Fruit fly (Drosophila melanogaster) whole organism, embryonic: ENCODE measurements around the gene CG13074.
A peak's percentile ranks its signal among the peaks of the same experiment; 100 is the strongest.

ENCODE experiments used
- Ada2b ChIP-seq: fragments of 200-800 bp; sonication (Bioruptor generic); IDR thresholded peaks from 2 replicates; pipeline ENCODE4 v1.3.6; 2022; ENCODE audit warnings: missing biosample characterization, missing genetic modification characterization
- Antp ChIP-seq: fragments of 200-800 bp; sonication (Bioruptor generic); optimal IDR thresholded peaks from 3 replicates; lab custom pipeline; 2016; ENCODE audit warnings: missing biosample characterization, missing genetic modification characterization
- CG10321 ChIP-seq: fragments of 200-800 bp; sonication (Bioruptor generic); IDR thresholded peaks from 2 replicates; pipeline ENCODE4 v1.3.6; 2022; ENCODE audit warnings: missing biosample characterization, missing genetic modification characterization
- CG10654 ChIP-seq: fragments of 200-800 bp; sonication (Bioruptor generic); optimal IDR thresholded peaks from 2 replicates; lab custom pipeline; 2016; ENCODE audit warnings: missing biosample characterization, missing genetic modification characterization
- CG12104 ChIP-seq: fragments of 200-800 bp; sonication (Bioruptor generic); optimal IDR thresholded peaks from 3 replicates; lab custom pipeline; 2016; ENCODE audit warnings: missing biosample characterization, missing genetic modification characterization
- CG14860 ChIP-seq: fragments of 200-800 bp; sonication (Bioruptor generic); IDR thresholded peaks from 3 replicates; pipeline ENCODE4 v1.3.6; 2022; ENCODE audit warnings: missing biosample characterization, missing genetic modification characterization; ENCODE audit not compliant: partially characterized antibody
- CG14965 ChIP-seq: fragments of 200-800 bp; sonication (Bioruptor generic); optimal IDR thresholded peaks from 2 replicates; lab custom pipeline; 2016; ENCODE audit warnings: missing biosample characterization, missing genetic modification characterization, borderline replicate concordance
- CG15696 ChIP-seq: fragments of 200-800 bp; sonication (Bioruptor generic); optimal IDR thresholded peaks from 2 replicates; lab custom pipeline; 2019; ENCODE audit warnings: missing biosample characterization, mild to moderate bottlenecking, missing genetic modification characterization, moderate library complexity
- CG17568 ChIP-seq: fragments of 200-800 bp; sonication (Bioruptor generic); optimal IDR thresholded peaks from 2 replicates; lab custom pipeline; 2018; ENCODE audit warnings: missing biosample characterization, mild to moderate bottlenecking, missing genetic modification characterization, moderate library complexity
- CG17829 ChIP-seq: fragments of 200-800 bp; optimal IDR thresholded peaks from 2 replicates; lab custom pipeline; 2019; ENCODE audit warnings: missing biosample characterization, mild to moderate bottlenecking, missing genetic modification characterization, moderate library complexity
- CG30431 ChIP-seq: fragments of 200-800 bp; sonication (Bioruptor generic); optimal IDR thresholded peaks from 2 replicates; lab custom pipeline; 2017; ENCODE audit warnings: missing biosample characterization, missing genetic modification characterization
- CG33213 ChIP-seq: fragments of 200-800 bp; sonication (Bioruptor generic); optimal IDR thresholded peaks from 3 replicates; lab custom pipeline; 2016; ENCODE audit warnings: missing biosample characterization, missing genetic modification characterization
- CG3847 ChIP-seq: fragments of 200-800 bp; sonication (Bioruptor generic); IDR thresholded peaks from 2 replicates; pipeline ENCODE4 v1.3.6; 2022; ENCODE audit warnings: missing biosample characterization, missing genetic modification characterization
- CG4617 ChIP-seq: fragments of 200-800 bp; sonication (Bioruptor generic); optimal IDR thresholded peaks from 3 replicates; lab custom pipeline; 2016; ENCODE audit warnings: missing biosample characterization, missing genetic modification characterization, borderline replicate concordance
- CG6175 ChIP-seq: fragments of 200-800 bp; sonication (Bioruptor generic); IDR thresholded peaks from 3 replicates; pipeline ENCODE4 v1.3.6; 2022; ENCODE audit warnings: missing biosample characterization, missing genetic modification characterization
- CG6683 ChIP-seq: fragments of 200-800 bp; sonication (Bioruptor generic); optimal IDR thresholded peaks from 2 replicates; lab custom pipeline; 2017; ENCODE audit warnings: missing biosample characterization, mild to moderate bottlenecking, missing genetic modification characterization, missing genetic modification reagents
- CG6689 ChIP-seq: fragments of 200-800 bp; sonication (Bioruptor generic); IDR thresholded peaks from 2 replicates; pipeline ENCODE4 v1.3.6; 2022; ENCODE audit warnings: missing biosample characterization, missing genetic modification characterization
- CG7745 ChIP-seq: fragments of 200-800 bp; sonication (Bioruptor generic); optimal IDR thresholded peaks from 2 replicates; lab custom pipeline; 2018; ENCODE audit warnings: missing biosample characterization, mild to moderate bottlenecking, missing genetic modification characterization, moderate library complexity
- CHES-1-like ChIP-seq: fragments of 200-800 bp; sonication (Bioruptor generic); optimal IDR thresholded peaks from 2 replicates; lab custom pipeline; 2016; ENCODE audit warnings: missing biosample characterization, missing genetic modification characterization
- CkIIα-i1 ChIP-seq: fragments of 200-800 bp; sonication (Bioruptor generic); IDR thresholded peaks from 2 replicates; pipeline ENCODE4 v1.3.6; 2022; ENCODE audit warnings: missing biosample characterization, missing genetic modification characterization
- ERR ChIP-seq: fragments of 200-800 bp; sonication (Bioruptor generic); optimal IDR thresholded peaks from 2 replicates; lab custom pipeline; 2016; ENCODE audit warnings: missing biosample characterization, missing genetic modification characterization
- GATAe ChIP-seq: fragments of 200-800 bp; sonication (Bioruptor generic); conservative IDR thresholded peaks from 2 replicates; pipeline ENCODE4 v1.3.6; 2022; ENCODE audit warnings: missing biosample characterization, missing genetic modification characterization
- HmgD ChIP-seq: fragments of 200-800 bp; sonication (Bioruptor generic); optimal IDR thresholded peaks from 3 replicates; lab custom pipeline; 2016; ENCODE audit warnings: missing biosample characterization, missing genetic modification characterization
- Hr39 ChIP-seq: fragments of >200 bp; optimal IDR thresholded peaks from 2 replicates; lab custom pipeline; 2017
- Mrtf ChIP-seq: fragments of 200-800 bp; sonication (Bioruptor generic); IDR thresholded peaks from 3 replicates; pipeline ENCODE4 v1.3.6; 2022; ENCODE audit warnings: missing biosample characterization, missing genetic modification characterization
- Neu2 ChIP-seq: fragments of 200-800 bp; sonication (Bioruptor generic); optimal IDR thresholded peaks from 3 replicates; lab custom pipeline; 2016; ENCODE audit warnings: missing biosample characterization, missing genetic modification characterization, borderline replicate concordance
- Pdp1 ChIP-seq, 2 experiments: fragments of 200-800 bp; sonication (Bioruptor generic); optimal IDR thresholded peaks; 3 replicates each; lab custom pipeline; 2016; ENCODE audit warnings: missing biosample characterization in 2 of 2, missing genetic modification characterization in 2 of 2, mild to moderate bottlenecking in 1 of 2, moderate library complexity in 1 of 2
- Sox100B ChIP-seq: fragments of 200-800 bp; sonication (Bioruptor generic); optimal IDR thresholded peaks from 3 replicates; lab custom pipeline; 2018; ENCODE audit warnings: missing biosample characterization, mild to moderate bottlenecking, missing genetic modification characterization
- Sox102F ChIP-seq: fragments of 200-800 bp; sonication (Bioruptor generic); optimal IDR thresholded peaks from 2 replicates; lab custom pipeline; 2018; ENCODE audit warnings: missing biosample characterization, mild to moderate bottlenecking, missing genetic modification characterization, moderate library complexity
- Spps ChIP-seq: fragments of 200-800 bp; sonication (Bioruptor generic); optimal IDR thresholded peaks from 2 replicates; lab custom pipeline; 2018; ENCODE audit warnings: missing biosample characterization, mild to moderate bottlenecking, missing genetic modification characterization
- Tbp ChIP-seq: fragments of >200 bp; optimal IDR thresholded peaks from 2 replicates; lab custom pipeline; 2018; ENCODE audit warnings: missing biosample characterization, missing genetic modification characterization
- ab ChIP-seq: fragments of 200-800 bp; sonication (Bioruptor generic); optimal IDR thresholded peaks from 2 replicates; lab custom pipeline; 2016; ENCODE audit warnings: missing biosample characterization, missing genetic modification characterization
- ac ChIP-seq: fragments of 200-800 bp; sonication (Bioruptor generic); optimal IDR thresholded peaks from 3 replicates; lab custom pipeline; 2017; ENCODE audit warnings: missing biosample characterization, mild to moderate bottlenecking, missing genetic modification characterization
- ap ChIP-seq: fragments of 200-800 bp; sonication (Bioruptor generic); IDR thresholded peaks from 2 replicates; pipeline ENCODE4 v1.3.6; 2022; ENCODE audit warnings: missing biosample characterization, missing genetic modification characterization
- chinmo ChIP-seq: fragments of 200-800 bp; sonication (Bioruptor generic); IDR thresholded peaks from 4 replicates; pipeline ENCODE4 v1.3.6; 2022; ENCODE audit warnings: missing biosample characterization, missing genetic modification characterization; ENCODE audit not compliant: partially characterized antibody
- ems ChIP-seq: fragments of 200-800 bp; sonication (Bioruptor generic); optimal IDR thresholded peaks from 3 replicates; lab custom pipeline; 2016; ENCODE audit warnings: missing biosample characterization, missing genetic modification characterization
- en ChIP-seq: fragments of 200-800 bp; sonication (Bioruptor generic); optimal IDR thresholded peaks from 2 replicates; lab custom pipeline; 2016; ENCODE audit warnings: missing biosample characterization, missing genetic modification characterization
- ewg ChIP-seq: fragments of 200-800 bp; sonication (Bioruptor generic); optimal IDR thresholded peaks from 3 replicates; lab custom pipeline; 2017; ENCODE audit warnings: mild to moderate bottlenecking, missing biosample characterization, missing genetic modification reagents, missing genetic modification characterization
- fu2 ChIP-seq: fragments of 200-800 bp; sonication (Bioruptor generic); optimal IDR thresholded peaks from 2 replicates; lab custom pipeline; 2016; ENCODE audit warnings: missing biosample characterization, missing genetic modification characterization
- gcm ChIP-seq: fragments of 200-800 bp; sonication (Bioruptor generic); optimal IDR thresholded peaks from 2 replicates; lab custom pipeline; 2019; ENCODE audit warnings: missing biosample characterization, mild to moderate bottlenecking, missing genetic modification characterization, moderate library complexity
- nom ChIP-seq: fragments of 200-800 bp; sonication (Bioruptor generic); optimal IDR thresholded peaks from 2 replicates; lab custom pipeline; 2017; ENCODE audit warnings: missing biosample characterization, missing genetic modification characterization, mild to moderate bottlenecking, moderate library complexity, missing genetic modification reagents
- oc ChIP-seq: fragments of 200-800 bp; sonication (Bioruptor generic); optimal IDR thresholded peaks from 2 replicates; lab custom pipeline; 2018; ENCODE audit warnings: missing biosample characterization, mild to moderate bottlenecking, missing genetic modification characterization, moderate library complexity
- otp ChIP-seq: fragments of 200-800 bp; sonication (Bioruptor generic); IDR thresholded peaks from 3 replicates; pipeline ENCODE4, ENCODE4 v1.3.6; 2022; ENCODE audit warnings: missing biosample characterization, missing genetic modification characterization
- pb ChIP-seq: fragments of 200-800 bp; sonication (Bioruptor generic); optimal IDR thresholded peaks from 3 replicates; lab custom pipeline; 2016; ENCODE audit warnings: missing biosample characterization, missing genetic modification characterization
- ranshi ChIP-seq: fragments of 200-800 bp; sonication (Bioruptor generic); IDR thresholded peaks from 2 replicates; pipeline ENCODE4 v1.3.6; 2022; ENCODE audit warnings: missing biosample characterization, missing genetic modification characterization
- seq ChIP-seq: fragments of 200-800 bp; sonication (Bioruptor generic); IDR thresholded peaks from 2 replicates; pipeline ENCODE4 v1.3.6; 2022; ENCODE audit warnings: missing biosample characterization, missing genetic modification characterization
- slp2 ChIP-seq: fragments of 200-800 bp; sonication (Bioruptor generic); optimal IDR thresholded peaks from 2 replicates; lab custom pipeline; 2016; ENCODE audit warnings: missing biosample characterization, missing genetic modification characterization
- tll ChIP-seq, 2 experiments: fragments of 200-800 bp in 1 of 2; fragments of >200 bp in 1 of 2; sonication (Bioruptor generic) in 1 of 2; optimal IDR thresholded peaks; 2 replicates each; lab custom pipeline; 2017 to 2019; ENCODE audit warnings: missing biosample characterization in 2 of 2, missing genetic modification characterization in 2 of 2, mild to moderate bottlenecking in 1 of 2, moderate library complexity in 1 of 2
- yki ChIP-seq: fragments of >200 bp; optimal IDR thresholded peaks from 3 replicates; lab custom pipeline; 2018

Gene CG13074

dm6 chr3L:16049955-16050886 lies 47.1 kb downstream of the CG13074 start (continued):
- 0 out of 4 replicates have a peak, but pooled peaks have one; percentile 11 for TF ChIP-seq chinmo (GFP tag; lab: Robert Waterston, UW)
- TF ChIP-seq gcm (GFP tag; lab: Kevin White, UChicago): peak; percentile 21
- TF ChIP-seq Ada2b (GFP tag; lab: Robert Waterston, UW): 0 out of 2 replicates have a peak, but pooled peaks have one; percentile 7
- TF ChIP-seq CG10321 (GFP tag; lab: Robert Waterston, UW): 0 out of 2 replicates have a peak, but pooled peaks have one; percentile 24
- no peak for TF ChIP-seq ems (GFP tag; lab: Kevin White, UChicago)
- TF ChIP-seq otp: 0 out of 3 replicates have a peak, but pooled peaks have one; percentile 17
- TF ChIP-seq Sox102F (GFP tag; lab: Kevin White, UChicago): no peak
- TF ChIP-seq ac (GFP tag; lab: Kevin White, UChicago): no peak
- no peak for TF ChIP-seq Tbp (GFP tag; lab: Kevin White, UChicago)
- TF ChIP-seq CG17829 (tag; lab: Kevin White, UChicago): no peak
- TF ChIP-seq ranshi: 0 out of 2 replicates have a peak, but pooled peaks have one; percentile 19
- TF ChIP-seq CG10654 (GFP tag; lab: Kevin White, UChicago): no peak
- TF ChIP-seq CG15696 (tag; lab: Kevin White, UChicago): peak; percentile 51
- TF ChIP-seq Antp: no peak
- no peak for TF ChIP-seq CG14965 (GFP tag; lab: Kevin White, UChicago)
- peak; percentile 20 for TF ChIP-seq CHES-1-like
- TF ChIP-seq HmgD: no peak
- TF ChIP-seq CG30431 (GFP tag; lab: Kevin White, UChicago): no peak
- peak; percentile 1 for TF ChIP-seq oc
- TF ChIP-seq en (GFP tag; lab: Kevin White, UChicago): peak; percentile 5
- TF ChIP-seq Hr39 (lab: Kevin White, UChicago): no peak
- no peak for TF ChIP-seq CG3847
- TF ChIP-seq ERR (GFP tag; lab: Kevin White, UChicago): no peak
- TF ChIP-seq CkIIα-i1 (GFP tag; lab: Robert Waterston, UW): no peak
- TF ChIP-seq yki (lab: Kevin White, UChicago): peak; percentile 51
- peak; percentile 22 for TF ChIP-seq CG7745 (tag; lab: Kevin White, UChicago)
- peak; percentile 60; the same call in 1 of the 2 replicates for TF ChIP-seq seq
- TF ChIP-seq pb (GFP tag; lab: Kevin White, UChicago): no peak
- peak; percentile 46 for TF ChIP-seq Sox100B (GFP tag; lab: Kevin White, UChicago)
- no peak for TF ChIP-seq CG6689 (GFP tag; lab: Robert Waterston, UW)
- TF ChIP-seq CG12104 (GFP tag; lab: Kevin White, UChicago): no peak
- no peak for TF ChIP-seq CG6175
- no peak for TF ChIP-seq fu2 (GFP tag; lab: Kevin White, UChicago)
- TF ChIP-seq CG14860 (GFP tag; lab: Robert Waterston, UW): no peak
- TF ChIP-seq CG17568 (GFP tag; lab: Kevin White, UChicago): peak; percentile 58
- TF ChIP-seq CG6683: no peak
- no peak for TF ChIP-seq CG4617 (GFP tag; lab: Kevin White, UChicago)
- TF ChIP-seq ab (GFP tag; lab: Kevin White, UChicago): no peak
- no peak for TF ChIP-seq CG33213 (GFP tag; lab: Kevin White, UChicago)
- TF ChIP-seq ap (GFP tag; lab: Robert Waterston, UW): no peak
- no peak for TF ChIP-seq Mrtf (GFP tag; lab: Robert Waterston, UW)
- peak in 1 of 2 experiments; percentile 59 for TF ChIP-seq Pdp1 (GFP tag; optimal IDR thresholded peaks at IDR 0.05; lab: Kevin White, UChicago)
- TF ChIP-seq nom (GFP tag; lab: Kevin White, UChicago): peak; percentile 64
- TF ChIP-seq GATAe (GFP tag; lab: Robert Waterston, UW): peak; percentile 90
- TF ChIP-seq ewg: no peak
- TF ChIP-seq tll (GFP tag; optimal IDR thresholded peaks at IDR 0.05; lab: Kevin White, UChicago): no peak
- TF ChIP-seq Neu2 (GFP tag; lab: Kevin White, UChicago): no peak
- TF ChIP-seq slp2 (GFP tag; lab: Kevin White, UChicago): no peak
- TF ChIP-seq Spps (tag; lab: Kevin White, UChicago): no peak
